Worm (Caenorhabditis elegans): Measurements from ENCODE around the gene ufbp-1.

Gene ufbp-1

ce11 chrIII:8443557-8444131 is at the start of gene ufbp-1:
ufbp-1 (minus strand) TSS chrIII:8443607.
- TF ChIP-seq mdl-1 (tag; optimal IDR thresholded peaks at IDR 0.05) (peak in 1 of 2 experiments; percentile 14), fkh-10 (GFP tag; optimal IDR thresholded peaks at IDR 0.05) (no peak), nhr-77 (tag; optimal IDR thresholded peaks at IDR 0.05) (no peak), C16A3.4 (tag; optimal IDR thresholded peaks at IDR 0.05) (no peak), swsn-7 (tag; optimal IDR thresholded peaks at IDR 0.05) (peak; percentile 55), pqm-1 (tag; optimal IDR thresholded peaks at IDR 0.05) (no peak), egl-13 (tag; optimal IDR thresholded peaks at IDR 0.05) (peak; percentile 44), mab-9 (GFP tag; IDR thresholded peaks at IDR 0.05) (peak; percentile 41; the same call in 1 of the 2 replicates), unc-98 (GFP tag; IDR thresholded peaks at IDR 0.05) (no peak), lsy-2 (tag; optimal IDR thresholded peaks at IDR 0.05) (peak; percentile 45 to 86), nhr-19 (GFP tag; conservative IDR thresholded peaks at IDR 0.05) (peak; percentile 29; the same call in 1 of the 2 replicates), lin-35 (GFP tag; optimal IDR thresholded peaks at IDR 0.05) (peak; percentile 16 to 65), nhr-84 (tag; optimal IDR thresholded peaks at IDR 0.05) (no peak), ceh-90 (tag; optimal IDR thresholded peaks at IDR 0.05) (peak; percentile 36), elt-3 (tag; optimal IDR thresholded peaks at IDR 0.05) (peak in 1 of 6 experiments; percentile 90), Y116A8C.19 (tag; optimal IDR thresholded peaks at IDR 0.05; ENCODE audit: borderline replicate concordance) (no peak), rnt-1 (tag; optimal IDR thresholded peaks at IDR 0.05) (peak; percentile 53), sox-4 (tag; optimal IDR thresholded peaks at IDR 0.05) (no peak), dpl-1 (GFP tag; optimal IDR thresholded peaks at IDR 0.05) (peak; percentile 24 to 65 (median 44)), blmp-1 (tag; optimal IDR thresholded peaks at IDR 0.05) (peak; percentile 68), tlp-1 (tag; optimal IDR thresholded peaks at IDR 0.05) (no peak), nhr-76 (tag; optimal IDR thresholded peaks at IDR 0.05) (no peak), snu-23 (GFP tag; optimal IDR thresholded peaks at IDR 0.05) (peak; percentile 60), ceh-63 (GFP tag; optimal IDR thresholded peaks at IDR 0.05) (no peak), nhr-237 (tag; optimal IDR thresholded peaks at IDR 0.05) (no peak), unc-86 (tag; optimal IDR thresholded peaks at IDR 0.05) (peak; percentile 6), nhr-90 (tag; optimal IDR thresholded peaks at IDR 0.05; ENCODE audit: poor library complexity) (peak; percentile 60), tbx-2 (tag; optimal IDR thresholded peaks at IDR 0.05) (no peak), skn-1 (tag; optimal IDR thresholded peaks at IDR 0.05) (peak; percentile 94), sptf-1 (tag; optimal IDR thresholded peaks at IDR 0.05) (no peak), nhr-71 (tag; optimal IDR thresholded peaks at IDR 0.05) (peak; percentile 76), unc-130 (tag; optimal IDR thresholded peaks at IDR 0.05) (peak; percentile 13), nhr-85 (tag) (peak; percentile 70), ztf-11 (tag; optimal IDR thresholded peaks at IDR 0.05) (peak in 1 of 2 experiments; percentile 26), unc-62 (GFP tag; optimal IDR thresholded peaks at IDR 0.05) (no peak), nhr-20 (tag; optimal IDR thresholded peaks at IDR 0.05) (peak; percentile 55), nhr-12 (tag; optimal IDR thresholded peaks at IDR 0.05) (no peak), C04F5.9 (tag; optimal IDR thresholded peaks at IDR 0.05) (no peak), lin-13 (GFP tag; optimal IDR thresholded peaks at IDR 0.05) (peak; percentile 58), nhr-11 (tag; optimal IDR thresholded peaks at IDR 0.05) (no peak), elt-2 (tag; optimal IDR thresholded peaks at IDR 0.05) (peak; percentile 73), lin-15B (tag; optimal IDR thresholded peaks at IDR 0.05) (peak; percentile 33), snpc-4 (tag; optimal IDR thresholded peaks at IDR 0.05) (peak; percentile 83), jun-1 (tag; optimal IDR thresholded peaks at IDR 0.05) (no peak), isw-1 (GFP tag; IDR thresholded peaks at IDR 0.05) (no peak), zag-1 (tag; optimal IDR thresholded peaks at IDR 0.05) (no peak), lin-14 (GFP tag; optimal IDR thresholded peaks at IDR 0.05) (peak; percentile 51), ceh-88 (GFP tag; IDR thresholded peaks at IDR 0.05) (peak; percentile 44; the same call in 1 of the 2 replicates), lin-39 (tag; optimal IDR thresholded peaks at IDR 0.05) (no peak), dsc-1 (tag; optimal IDR thresholded peaks at IDR 0.05) (peak; percentile 33), zip-4 (GFP tag; optimal IDR thresholded peaks at IDR 0.05) (peak; percentile 5), pag-3 (tag; optimal IDR thresholded peaks at IDR 0.05; ENCODE audit: borderline replicate concordance, insufficient read depth) (no peak), xbp-1 (tag; optimal IDR thresholded peaks at IDR 0.05) (peak; percentile 91)
